Worm (Caenorhabditis elegans) whole organism, early embryonic: ENCODE results near the gene K10G4.10.

Experiments used
- B0310.2 ChIP-seq: sonication (generic microtip); optimal IDR thresholded peaks from 2 replicates; lab custom pipeline; 2016; ENCODE audit warnings: mild to moderate bottlenecking, missing genetic modification characterization, missing compliant biosample characterization
- F13C5.2 ChIP-seq: sonication (generic microtip); optimal IDR thresholded peaks from 2 replicates; lab custom pipeline; 2017; ENCODE audit warnings: mild to moderate bottlenecking, missing genetic modification characterization, inconsistent platforms, missing compliant biosample characterization
- aly-1 ChIP-seq: sonication (generic microtip); optimal IDR thresholded peaks from 2 replicates; lab custom pipeline; 2016; ENCODE audit warnings: missing genetic modification characterization, missing compliant biosample characterization
- ama-1 ChIP-seq: fragments of 150-350 bp; optimal IDR thresholded peaks from 2 replicates; lab custom pipeline; 2014
- ceh-13 ChIP-seq: fragments of 200-800 bp; sonication (Bioruptor generic); optimal IDR thresholded peaks from 2 replicates; lab custom pipeline; 2018; ENCODE audit warnings: mild to moderate bottlenecking, missing genetic modification characterization, missing compliant biosample characterization
- ceh-36 ChIP-seq: sonication (generic microtip); optimal IDR thresholded peaks from 2 replicates; lab custom pipeline; 2016; ENCODE audit warnings: missing genetic modification characterization, inconsistent platforms, missing compliant biosample characterization
- ets-7 ChIP-seq: sonication (generic microtip); optimal IDR thresholded peaks from 2 replicates; lab custom pipeline; 2016; ENCODE audit warnings: missing genotype, missing genetic modification characterization, missing compliant biosample characterization
- flt-1 ChIP-seq: fragments of 200-800 bp; sonication (Bioruptor generic); IDR thresholded peaks from 2 replicates; pipeline ENCODE4 v1.3.6; 2022; ENCODE audit warnings: missing genetic modification characterization, missing compliant biosample characterization
- hmg-4 ChIP-seq: fragments of 200-800 bp; sonication (Bioruptor generic); optimal IDR thresholded peaks from 2 replicates; lab custom pipeline; 2018; ENCODE audit warnings: mild to moderate bottlenecking, missing genetic modification characterization, missing compliant biosample characterization
- hnd-1 ChIP-seq: sonication (generic microtip); optimal IDR thresholded peaks from 2 replicates; lab custom pipeline; 2016; ENCODE audit warnings: missing genetic modification characterization, missing compliant biosample characterization
- scrt-1 ChIP-seq: fragments of 200-800 bp; sonication (Bioruptor generic); IDR thresholded peaks from 2 replicates; pipeline ENCODE4 v1.3.6; 2022; ENCODE audit warnings: missing genetic modification characterization, missing compliant biosample characterization
- sea-1 ChIP-seq: fragments of 200-800 bp; sonication (Bioruptor generic); conservative IDR thresholded peaks from 2 replicates; pipeline ENCODE4 v1.3.6; 2022; ENCODE audit warnings: missing genetic modification characterization, missing compliant biosample characterization
- tbx-11 ChIP-seq: fragments of 200-800 bp; sonication (Bioruptor generic); IDR thresholded peaks from 2 replicates; pipeline ENCODE4 v1.3.6; 2022; ENCODE audit warnings: missing genetic modification characterization, missing compliant biosample characterization
- tra-4 ChIP-seq: sonication (generic microtip); optimal IDR thresholded peaks from 2 replicates; lab custom pipeline; 2017; ENCODE audit warnings: missing genetic modification characterization, missing compliant biosample characterization

- no peak for TF ChIP-seq ama-1 (lab: Kevin White, UChicago)
- no peak for TF ChIP-seq sea-1 (GFP tag; lab: Robert Waterston, UW)
- no peak for TF ChIP-seq ets-7 (tag; lab: Kevin White, UChicago)
- no peak for TF ChIP-seq scrt-1 (GFP tag; lab: Robert Waterston, UW)
- no peak for TF ChIP-seq flt-1 (GFP tag; lab: Robert Waterston, UW)
- TF ChIP-seq tbx-11 (GFP tag; lab: Robert Waterston, UW): no peak
- TF ChIP-seq tra-4 (tag; lab: Kevin White, UChicago): no peak
- TF ChIP-seq ceh-13 (GFP tag; lab: Kevin White, UChicago): no peak
- no peak for TF ChIP-seq F13C5.2
- TF ChIP-seq ceh-36 (tag; lab: Kevin White, UChicago): no peak
- TF ChIP-seq B0310.2 (tag; lab: Kevin White, UChicago): no peak
- no peak for TF ChIP-seq hnd-1 (tag; lab: Kevin White, UChicago)
- TF ChIP-seq aly-1: no peak
- no peak for TF ChIP-seq hmg-4 (GFP tag; lab: Kevin White, UChicago)
Observed at ce11 chrV:17257637-17258036, 15.7 kb upstream of the K10G4.10 start.
